Worm (Caenorhabditis elegans) whole organism, young adult: ENCODE measurements around the gene sftb-1.
A peak's percentile ranks its signal among the peaks of the same experiment; 100 is the strongest.

Experiments used
- B0019.2 ChIP-seq: fragments of 200-800 bp; sonication (Bioruptor generic); conservative IDR thresholded peaks from 2 replicates; pipeline ENCODE4 v1.3.6; 2022; ENCODE audit warnings: missing genetic modification reagents, missing genetic modification characterization, missing compliant biosample characterization
- B0336.3 ChIP-seq: fragments of 200-800 bp; sonication (Bioruptor generic); IDR thresholded peaks from 2 replicates; pipeline ENCODE4 v1.3.6; 2022; ENCODE audit warnings: missing genetic modification characterization, missing compliant biosample characterization
- F22D6.2 ChIP-seq: sonication (generic microtip); optimal IDR thresholded peaks from 2 replicates; lab custom pipeline; 2016; ENCODE audit warnings: mild to moderate bottlenecking, missing genetic modification characterization, missing compliant biosample characterization
- F33H1.4 ChIP-seq: fragments of 200-800 bp; sonication (Bioruptor generic); IDR thresholded peaks from 2 replicates; pipeline ENCODE4 v1.3.6; 2022; ENCODE audit warnings: missing genetic modification reagents, missing genetic modification characterization, missing compliant biosample characterization
- F39B2.1 ChIP-seq: fragments of 200-800 bp; sonication (Bioruptor generic); IDR thresholded peaks from 2 replicates; pipeline ENCODE4 v1.3.6; 2022; ENCODE audit warnings: missing genetic modification reagents, missing genetic modification characterization, missing compliant biosample characterization
- F49E8.2 ChIP-seq: sonication (generic microtip); optimal IDR thresholded peaks from 3 replicates; lab custom pipeline; 2017; ENCODE audit warnings: missing genetic modification characterization, mild to moderate bottlenecking, missing compliant biosample characterization, antibody characterized with exemption, moderate library complexity; ENCODE audit not compliant: insufficient read depth
- F57C9.4 ChIP-seq: sonication (generic microtip); optimal IDR thresholded peaks from 2 replicates; lab custom pipeline; 2017; ENCODE audit warnings: mild to moderate bottlenecking, missing genetic modification characterization, missing compliant biosample characterization
- K11D2.4 ChIP-seq: fragments of 200-800 bp; sonication (Bioruptor generic); IDR thresholded peaks from 2 replicates; pipeline ENCODE4 v1.3.6; 2022; ENCODE audit warnings: missing genetic modification reagents, missing genetic modification characterization, missing compliant biosample characterization
- T07F8.4 ChIP-seq: sonication (generic microtip); optimal IDR thresholded peaks from 2 replicates; lab custom pipeline; 2016; ENCODE audit warnings: mild to moderate bottlenecking, missing genetic modification characterization, moderate library complexity, missing compliant biosample characterization
- Y53G8AR.9 ChIP-seq: fragments of 200-800 bp; sonication (Bioruptor generic); conservative IDR thresholded peaks from 2 replicates; pipeline ENCODE4 v1.3.6; 2022; ENCODE audit warnings: missing genetic modification reagents, missing genetic modification characterization, missing compliant biosample characterization
- Y95B8A.8 ChIP-seq: fragments of 200-800 bp; sonication (Bioruptor generic); IDR thresholded peaks from 2 replicates; pipeline ENCODE4 v1.3.6; 2022; ENCODE audit warnings: missing genetic modification reagents, missing genetic modification characterization, missing compliant biosample characterization
- akir-1 ChIP-seq: fragments of 200-800 bp; sonication (Bioruptor generic); optimal IDR thresholded peaks from 2 replicates; lab custom pipeline; 2018; ENCODE audit warnings: mild to moderate bottlenecking, missing genetic modification characterization, moderate library complexity, missing compliant biosample characterization
- ama-1 ChIP-seq, 3 experiments: fragments of 150-350 bp in 1 of 3; sonication (generic microtip) in 2 of 3; optimal IDR thresholded peaks; 2 replicates each; lab custom pipeline; 2014 to 2018; ENCODE audit warnings: missing biosample characterization in 2 of 3, missing genetic modification characterization in 2 of 3, missing genetic modification reagents in 2 of 3
- atf-7 ChIP-seq: sonication (generic microtip); optimal IDR thresholded peaks from 2 replicates; lab custom pipeline; 2017; ENCODE audit warnings: mild to moderate bottlenecking, missing genetic modification characterization, missing compliant biosample characterization
- bed-2 ChIP-seq: fragments of 200-800 bp; sonication (Bioruptor generic); IDR thresholded peaks from 2 replicates; pipeline ENCODE4 v1.3.6; 2022; ENCODE audit warnings: missing genetic modification reagents, missing genetic modification characterization, missing compliant biosample characterization
- ccch-3 ChIP-seq: fragments of 200-800 bp; sonication (Bioruptor generic); optimal IDR thresholded peaks from 2 replicates; lab custom pipeline; 2018; ENCODE audit warnings: mild to moderate bottlenecking, missing genetic modification characterization, missing compliant biosample characterization
- ceh-27 ChIP-seq: fragments of 200-800 bp; sonication (Bioruptor generic); optimal IDR thresholded peaks from 2 replicates; lab custom pipeline; 2018; ENCODE audit warnings: mild to moderate bottlenecking, missing genetic modification characterization, moderate library complexity, missing compliant biosample characterization
- ceh-40 ChIP-seq: fragments of 200-800 bp; sonication (Bioruptor generic); IDR thresholded peaks from 2 replicates; pipeline ENCODE4 v1.3.6; 2022; ENCODE audit warnings: missing genetic modification characterization, missing compliant biosample characterization
- ceh-79 ChIP-seq: sonication (generic microtip); optimal IDR thresholded peaks from 2 replicates; lab custom pipeline; 2017; ENCODE audit warnings: mild to moderate bottlenecking, missing genetic modification characterization, missing compliant biosample characterization
- chd-7 ChIP-seq: sonication (generic microtip); optimal IDR thresholded peaks from 2 replicates; lab custom pipeline; 2016; ENCODE audit warnings: mild to moderate bottlenecking, missing genetic modification characterization, moderate library complexity, missing compliant biosample characterization
- dox-1 ChIP-seq: fragments of 200-800 bp; sonication (Bioruptor generic); IDR thresholded peaks from 2 replicates; pipeline ENCODE4 v1.3.6; 2022; ENCODE audit warnings: missing genetic modification reagents, missing genetic modification characterization, missing compliant biosample characterization
- efl-1 ChIP-seq: fragments of 150-350 bp; optimal IDR thresholded peaks from 2 replicates; lab custom pipeline; 2014; ENCODE audit warnings: missing biosample characterization, missing genetic modification reagents, missing genetic modification characterization
- ekl-4 ChIP-seq: fragments of 200-800 bp; sonication (Bioruptor generic); IDR thresholded peaks from 2 replicates; pipeline ENCODE4 v1.3.6; 2022; ENCODE audit warnings: missing genetic modification reagents, missing genetic modification characterization, missing compliant biosample characterization
- ets-4 ChIP-seq: fragments of 200-800 bp; sonication (Bioruptor generic); optimal IDR thresholded peaks from 2 replicates; lab custom pipeline; 2018; ENCODE audit warnings: mild to moderate bottlenecking, missing genetic modification characterization, missing compliant biosample characterization
- him-1 ChIP-seq: sonication (generic microtip); optimal IDR thresholded peaks from 2 replicates; lab custom pipeline; 2016; ENCODE audit warnings: missing genotype, missing genetic modification reagents, missing genetic modification characterization, missing compliant biosample characterization
- hlh-26 ChIP-seq: fragments of 200-800 bp; sonication (Bioruptor generic); conservative IDR thresholded peaks from 2 replicates; pipeline ENCODE4 v1.3.6; 2022; ENCODE audit warnings: missing genetic modification reagents, missing genetic modification characterization, missing compliant biosample characterization
- hmg-1.2 ChIP-seq: fragments of 200-800 bp; sonication (Bioruptor generic); IDR thresholded peaks from 2 replicates; pipeline ENCODE4 v1.3.6; 2022; ENCODE audit warnings: missing genetic modification reagents, missing genetic modification characterization, missing compliant biosample characterization
- hsf-1 ChIP-seq: fragments of 200-800 bp; sonication (Bioruptor generic); IDR thresholded peaks from 2 replicates; pipeline ENCODE4 v1.3.6; 2022; ENCODE audit warnings: missing genetic modification reagents, missing genetic modification characterization, missing compliant biosample characterization
- lin-35 ChIP-seq, 3 experiments: fragments of 150-350 bp in 2 of 3; sonication (generic microtip) in 1 of 3; optimal IDR thresholded peaks; 2 replicates each; lab custom pipeline; 2014 to 2018; ENCODE audit warnings: missing biosample characterization in 3 of 3, missing genetic modification characterization in 3 of 3, missing genetic modification reagents in 3 of 3
- lir-1 ChIP-seq: fragments of 200-800 bp; sonication (Bioruptor generic); conservative IDR thresholded peaks from 2 replicates; pipeline ENCODE4 v1.3.6; 2022; ENCODE audit warnings: missing genetic modification reagents, missing genetic modification characterization, missing compliant biosample characterization
- lsl-1 ChIP-seq: fragments of 200-800 bp; sonication (Bioruptor generic); optimal IDR thresholded peaks from 2 replicates; lab custom pipeline; 2018; ENCODE audit warnings: mild to moderate bottlenecking, missing genetic modification characterization, moderate library complexity, missing compliant biosample characterization
- lsy-27 ChIP-seq: sonication (generic microtip); optimal IDR thresholded peaks from 2 replicates; lab custom pipeline; 2017; ENCODE audit warnings: missing genetic modification characterization, mild to moderate bottlenecking, missing compliant biosample characterization, antibody characterized with exemption, missing genotype, borderline replicate concordance; ENCODE audit not compliant: insufficient read depth
- madf-6 ChIP-seq: fragments of 200-800 bp; sonication (Bioruptor generic); IDR thresholded peaks from 2 replicates; pipeline ENCODE4 v1.3.6; 2022; ENCODE audit warnings: missing genetic modification reagents, missing genetic modification characterization, missing compliant biosample characterization
- madf-8 ChIP-seq: fragments of 200-800 bp; sonication (Bioruptor generic); conservative IDR thresholded peaks from 2 replicates; pipeline ENCODE4 v1.3.6; 2022; ENCODE audit warnings: missing genetic modification reagents, missing genetic modification characterization, missing compliant biosample characterization
- mcd-1 ChIP-seq: fragments of 200-800 bp; sonication (Bioruptor generic); IDR thresholded peaks from 2 replicates; pipeline ENCODE4 v1.3.6; 2022; ENCODE audit warnings: missing genetic modification reagents, missing genetic modification characterization, missing compliant biosample characterization
- mel-28 ChIP-seq: sonication (generic microtip); optimal IDR thresholded peaks from 2 replicates; lab custom pipeline; 2016; ENCODE audit warnings: borderline replicate concordance, mild to moderate bottlenecking, missing genetic modification characterization, missing compliant biosample characterization
- mxl-1 ChIP-seq: sonication (generic microtip); optimal IDR thresholded peaks from 2 replicates; lab custom pipeline; 2016; ENCODE audit warnings: missing genetic modification characterization, missing compliant biosample characterization
- nfya-2 ChIP-seq: fragments of 200-800 bp; sonication (Bioruptor generic); IDR thresholded peaks from 2 replicates; pipeline ENCODE4 v1.3.6; 2022; ENCODE audit warnings: missing genetic modification reagents, missing genetic modification characterization, missing compliant biosample characterization
- nhr-120 ChIP-seq: fragments of 200-800 bp; sonication (Bioruptor generic); IDR thresholded peaks from 2 replicates; pipeline ENCODE4 v1.3.6; 2022; ENCODE audit warnings: missing genetic modification characterization, missing compliant biosample characterization
- nhr-80 ChIP-seq: sonication (generic microtip); optimal IDR thresholded peaks from 2 replicates; lab custom pipeline; 2016; ENCODE audit warnings: missing genetic modification characterization, missing compliant biosample characterization
- nhr-90 ChIP-seq: sonication (generic microtip); optimal IDR thresholded peaks from 2 replicates; lab custom pipeline; 2016; ENCODE audit warnings: missing genotype, mild to moderate bottlenecking, missing genetic modification characterization, missing compliant biosample characterization
- rec-8 ChIP-seq, 2 experiments: sonication (generic microtip); optimal IDR thresholded peaks; 2 replicates each; lab custom pipeline; 2016; ENCODE audit warnings: mild to moderate bottlenecking in 2 of 2, missing genetic modification characterization in 2 of 2, missing genetic modification reagents in 2 of 2, missing genotype in 2 of 2, missing biosample characterization in 1 of 2, missing compliant biosample characterization in 1 of 2, moderate library complexity in 1 of 2
- sdz-38 ChIP-seq: sonication (generic microtip); optimal IDR thresholded peaks from 2 replicates; lab custom pipeline; 2016; ENCODE audit warnings: missing genotype, missing genetic modification characterization, missing compliant biosample characterization
- tbx-9 ChIP-seq: sonication (generic microtip); optimal IDR thresholded peaks from 2 replicates; lab custom pipeline; 2016; ENCODE audit warnings: borderline replicate concordance, missing genetic modification characterization, inconsistent platforms, missing compliant biosample characterization
- tlf-1 ChIP-seq: fragments of 200-800 bp; sonication (Bioruptor generic); optimal IDR thresholded peaks from 2 replicates; lab custom pipeline; 2018; ENCODE audit warnings: mild to moderate bottlenecking, missing genetic modification characterization, missing compliant biosample characterization
- xnd-1 ChIP-seq: sonication (generic microtip); optimal IDR thresholded peaks from 2 replicates; lab custom pipeline; 2016; ENCODE audit warnings: missing genotype, missing genetic modification reagents, missing genetic modification characterization, missing compliant biosample characterization
- zim-3 ChIP-seq: sonication (generic microtip); optimal IDR thresholded peaks from 2 replicates; lab custom pipeline; 2017; ENCODE audit warnings: mild to moderate bottlenecking, missing genetic modification characterization, moderate library complexity, missing compliant biosample characterization
- ztf-3 ChIP-seq: fragments of 200-800 bp; sonication (Bioruptor generic); optimal IDR thresholded peaks from 2 replicates; lab custom pipeline; 2018; ENCODE audit warnings: mild to moderate bottlenecking, missing genetic modification characterization, missing compliant biosample characterization
- ztf-6 ChIP-seq: fragments of 200-800 bp; sonication (Bioruptor generic); IDR thresholded peaks from 2 replicates; pipeline ENCODE4 v1.3.6; 2022; ENCODE audit warnings: missing genetic modification reagents, missing genetic modification characterization, missing compliant biosample characterization

The sftb-1 gene

DNA sequence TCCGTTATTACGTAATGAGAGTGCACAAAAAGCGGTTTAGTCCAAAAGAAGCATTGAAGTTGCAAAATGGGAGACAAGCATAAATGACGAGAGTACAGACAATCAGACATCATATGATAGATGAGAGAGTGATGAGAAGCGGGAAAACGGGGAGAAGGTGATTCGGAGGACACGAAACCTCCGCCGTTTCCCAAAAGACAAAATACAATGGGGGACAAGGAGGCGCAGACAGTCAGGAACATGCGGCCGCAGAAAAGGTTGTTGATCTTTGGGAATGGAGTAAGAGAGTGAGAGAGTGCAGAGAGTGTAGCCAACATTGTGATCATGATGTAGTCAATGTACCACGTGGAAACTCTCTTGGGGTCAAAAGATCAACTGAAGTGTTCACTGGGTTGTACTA is 31.4 kb downstream of the sftb-1 start (continued):
- no peak for TF ChIP-seq mxl-1 (tag; lab: Kevin White, UChicago)
- no peak for TF ChIP-seq ets-4 (GFP tag; lab: Kevin White, UChicago)
- TF ChIP-seq Y53G8AR.9 (GFP tag; lab: Robert Waterston, UW), result no peak
- TF ChIP-seq tlf-1 (GFP tag; lab: Kevin White, UChicago), result peak; percentile 56
- TF ChIP-seq F57C9.4 (tag; lab: Kevin White, UChicago), result no peak
- TF ChIP-seq ceh-40, result no peak
- TF ChIP-seq ceh-27 (GFP tag; lab: Kevin White, UChicago), result peak; percentile 79
- no peak for TF ChIP-seq nhr-120
- TF ChIP-seq xnd-1, result no peak
- TF ChIP-seq mcd-1 (GFP tag; lab: Robert Waterston, UW), result peak; percentile 74
- peak; percentile 32 for TF ChIP-seq nhr-90 (tag; lab: Kevin White, UChicago)
- no peak for TF ChIP-seq sdz-38 (tag; lab: Kevin White, UChicago)
- TF ChIP-seq dox-1 (GFP tag; lab: Robert Waterston, UW), result no peak; the same call in 1 of the 2 replicates
- peak; percentile 52 for TF ChIP-seq ztf-3 (GFP tag; lab: Kevin White, UChicago)
- TF ChIP-seq ekl-4 (GFP tag; lab: Robert Waterston, UW), result no peak; the same call in 1 of the 2 replicates
- no peak for TF ChIP-seq ccch-3 (GFP tag; lab: Kevin White, UChicago)
- peak; percentile 85 for TF ChIP-seq K11D2.4 (GFP tag; lab: Robert Waterston, UW)
- peak; percentile 97 for TF ChIP-seq hmg-1.2 (GFP tag; lab: Robert Waterston, UW)
- TF ChIP-seq mel-28 (tag; lab: Kevin White, UChicago), result no peak
- peak; percentile 28 for TF ChIP-seq lsy-27
- peak; percentile 42; the same call in 1 of the 2 replicates for TF ChIP-seq madf-6 (GFP tag; lab: Robert Waterston, UW)
- TF ChIP-seq Y95B8A.8, result no peak
- TF ChIP-seq nhr-80 (tag; lab: Kevin White, UChicago), result peak; percentile 93
- TF ChIP-seq tbx-9, result no peak
- TF ChIP-seq T07F8.4, result no peak
- no peak for TF ChIP-seq lsl-1 (GFP tag; lab: Kevin White, UChicago)
- no peak for TF ChIP-seq him-1
- no peak for TF ChIP-seq efl-1 (GFP tag; lab: Kevin White, UChicago)
- no peak for TF ChIP-seq F39B2.1 (GFP tag; lab: Robert Waterston, UW)
- TF ChIP-seq atf-7, result peak; percentile 91
- no peak for TF ChIP-seq F49E8.2 (tag; lab: Kevin White, UChicago)
- TF ChIP-seq B0336.3, result peak; percentile 91
- TF ChIP-seq madf-8 (GFP tag; lab: Robert Waterston, UW), result no peak
- TF ChIP-seq hlh-26 (GFP tag; lab: Robert Waterston, UW), result no peak
- TF ChIP-seq akir-1, result peak; percentile 67
- peak; percentile 92 for TF ChIP-seq chd-7
- no peak for TF ChIP-seq ama-1 (optimal IDR thresholded peaks at IDR 0.05; lab: Kevin White, UChicago)
- TF ChIP-seq ama-1 (GFP tag; optimal IDR thresholded peaks at IDR 0.05; lab: Kevin White, UChicago), result no peak
- peak; percentile 72 for TF ChIP-seq F22D6.2 (tag; lab: Kevin White, UChicago)
- TF ChIP-seq ztf-6, result no peak
- TF ChIP-seq F33H1.4 (GFP tag; lab: Robert Waterston, UW), result no peak
- no peak for TF ChIP-seq B0019.2 (GFP tag; lab: Robert Waterston, UW)
- no peak; the same call in 1 of the 2 replicates for TF ChIP-seq lir-1 (GFP tag; lab: Robert Waterston, UW)
- TF ChIP-seq ceh-79 (tag; lab: Kevin White, UChicago), result no peak
- TF ChIP-seq bed-2 (GFP tag; lab: Robert Waterston, UW), result no peak
- no peak for TF ChIP-seq zim-3
- no peak for TF ChIP-seq hsf-1 (GFP tag; lab: Robert Waterston, UW)
- no peak for TF ChIP-seq rec-8 (tag; optimal IDR thresholded peaks at IDR 0.05; lab: Kevin White, UChicago)
- TF ChIP-seq nfya-2 (GFP tag; lab: Robert Waterston, UW), result no peak
- TF ChIP-seq lin-35 (GFP tag; optimal IDR thresholded peaks at IDR 0.05; lab: Kevin White, UChicago), result peak in 1 of 3 experiments; percentile 46
